Worm (Caenorhabditis elegans): ENCODE measurements around the gene pmp-2.

DNA sequence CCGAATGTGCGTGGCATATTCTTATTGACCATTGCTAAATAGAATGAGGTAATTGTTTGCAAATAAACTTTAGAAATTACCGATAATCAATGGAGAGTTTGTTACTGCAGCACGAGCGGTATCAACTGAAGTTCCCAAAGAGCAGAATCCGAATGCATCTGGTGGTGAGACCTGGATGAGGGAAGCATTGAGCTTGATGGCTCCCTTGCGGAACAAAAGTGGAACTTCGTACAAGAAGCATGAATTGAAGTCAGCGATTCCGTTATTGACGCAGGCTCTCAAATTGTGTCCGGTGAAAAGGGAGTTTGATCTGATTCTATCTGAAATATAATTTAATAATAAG lies 1.9 kb upstream of the pmp-2 start:
- TF ChIP-seq nhr-11 (tag; optimal IDR thresholded peaks at IDR 0.05) (no peak), lin-39 (tag; optimal IDR thresholded peaks at IDR 0.05) (no peak)

All from whole organism, L4 larva.